Fruit fly (Drosophila melanogaster): ENCODE measurements around the gene CG6244.

- TF ChIP-seq CG1620 (GFP tag; optimal IDR thresholded peaks at IDR 0.05) (no peak), CG33017 (tag; optimal IDR thresholded peaks at IDR 0.05) (no peak), kay (GFP tag; ENCODE audit: borderline replicate concordance) (no peak), cic (GFP tag; optimal IDR thresholded peaks at IDR 0.05) (no peak), ovo (GFP tag; optimal IDR thresholded peaks at IDR 0.05) (no peak), cnc (optimal IDR thresholded peaks at IDR 0.05) (no peak), CG12768 (GFP tag; optimal IDR thresholded peaks at IDR 0.05) (no peak), toe (GFP tag; optimal IDR thresholded peaks at IDR 0.05) (no peak), pad (GFP tag; optimal IDR thresholded peaks at IDR 0.05) (no peak), Hr96 (GFP tag; optimal IDR thresholded peaks at IDR 0.05) (no peak)
Observed at dm6 chr3L:15761918-15762317, 46.2 kb upstream of the CG6244 start.
